Fruit fly (Drosophila melanogaster) whole organism, wandering third instar larva: ENCODE results near the gene senju.

Experiments
- CG32264 ChIP-seq: fragments of 200-800 bp; sonication (Bioruptor generic); optimal IDR thresholded peaks from 2 replicates; lab custom pipeline; 2016; ENCODE audit warnings: missing biosample characterization, missing genetic modification characterization
- CG9705 ChIP-seq: fragments of 200-800 bp; sonication (Bioruptor generic); optimal IDR thresholded peaks from 2 replicates; lab custom pipeline; 2018; ENCODE audit warnings: missing biosample characterization, mild to moderate bottlenecking, missing genetic modification characterization
- Jra ChIP-seq: sonication (Bioruptor generic); optimal IDR thresholded peaks from 2 replicates; lab custom pipeline; 2016; ENCODE audit warnings: missing biosample characterization, missing genetic modification characterization
- dl ChIP-seq, 2 experiments: fragments of 175-275, 200-275 bp in 1 of 2; fragments of 200-275 bp in 1 of 2; sonication (Bioruptor generic); optimal IDR thresholded peaks; lab custom pipeline; 2018; ENCODE audit warnings: mild to moderate bottlenecking in 2 of 2, missing biosample characterization in 2 of 2, missing genetic modification characterization in 2 of 2, moderate library complexity in 2 of 2; ENCODE audit not compliant: partially characterized antibody in 2 of 2, insufficient read depth in 1 of 2
- h ChIP-seq: fragments of 200-800 bp; sonication (Bioruptor generic); optimal IDR thresholded peaks from 3 replicates; lab custom pipeline; 2016; ENCODE audit warnings: missing biosample characterization, mild to moderate bottlenecking, missing genetic modification characterization
- pan ChIP-seq: fragments of >200 bp; optimal IDR thresholded peaks from 2 replicates; lab custom pipeline; 2017
- rgr ChIP-seq: fragments of 200-800 bp; sonication (Bioruptor generic); optimal IDR thresholded peaks from 3 replicates; lab custom pipeline; 2016; ENCODE audit warnings: missing biosample characterization, mild to moderate bottlenecking, missing genetic modification characterization
- sage ChIP-seq: fragments of 200-800 bp; sonication (Bioruptor generic); optimal IDR thresholded peaks from 2 replicates; lab custom pipeline; 2016; ENCODE audit warnings: missing biosample characterization, mild to moderate bottlenecking, missing genetic modification characterization
- usp ChIP-seq: fragments of >200 bp; optimal IDR thresholded peaks from 2 replicates; lab custom pipeline; 2017; ENCODE audit warnings: missing biosample characterization, missing genetic modification characterization
- woc ChIP-seq: sonication (Bioruptor generic); optimal IDR thresholded peaks from 2 replicates; lab custom pipeline; 2016; ENCODE audit warnings: missing biosample characterization, mild to moderate bottlenecking, missing genetic modification characterization

DNA sequence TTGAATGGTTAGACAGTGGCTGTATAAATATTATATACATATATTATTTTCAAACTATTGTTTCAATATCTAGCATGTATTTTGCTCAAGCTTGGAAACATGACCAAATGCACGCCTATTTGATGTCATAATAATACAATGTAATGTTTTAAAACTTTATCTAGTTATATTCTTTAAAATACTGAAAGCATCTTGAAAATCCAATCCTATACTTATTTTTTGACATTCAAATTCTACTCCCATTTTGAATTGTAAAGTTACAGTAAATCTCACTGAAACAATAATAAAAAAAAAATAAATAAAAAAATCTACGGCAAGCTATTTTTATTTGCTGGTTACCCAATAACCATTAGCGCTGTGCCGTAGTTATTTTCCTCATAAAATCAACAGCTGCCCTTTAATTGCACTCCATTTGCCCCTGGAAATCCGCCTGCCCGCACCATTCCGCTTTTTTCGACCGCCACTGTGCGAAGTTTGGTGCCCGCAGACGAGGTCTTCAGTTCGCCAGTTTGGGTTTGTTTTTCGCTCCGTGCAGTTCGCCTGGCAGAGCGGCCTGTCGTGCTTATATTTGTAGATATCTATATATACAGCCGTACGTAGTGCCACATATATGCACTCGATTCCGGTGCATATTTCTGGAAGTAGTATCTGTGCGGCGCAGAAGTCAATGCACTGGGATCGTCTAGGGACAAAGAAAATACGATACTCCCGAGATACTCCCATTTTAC is 7.6 kb upstream of the senju start:
- TF ChIP-seq h (GFP tag; lab: Kevin White, UChicago) = peak; percentile 55
- TF ChIP-seq CG9705 (GFP tag; lab: Kevin White, UChicago) = no peak
- TF ChIP-seq pan (lab: Kevin White, UChicago) = no peak
- TF ChIP-seq woc (GFP tag; lab: Kevin White, UChicago) = no peak
- no peak for TF ChIP-seq Jra (GFP tag; lab: Kevin White, UChicago)
- no peak for TF ChIP-seq CG32264 (GFP tag; lab: Kevin White, UChicago)
- TF ChIP-seq sage (GFP tag; lab: Kevin White, UChicago) = no peak
- TF ChIP-seq dl (GFP tag; optimal IDR thresholded peaks at IDR 0.05; lab: Kevin White, UChicago; ENCODE audit: insufficient read depth in 1 of 2, partially characterized antibody in 2 of 2) = no peak
- TF ChIP-seq rgr = peak; percentile 42
- no peak for TF ChIP-seq usp (GFP tag; lab: Kevin White, UChicago)
